Fruit fly (Drosophila melanogaster): ENCODE results near the gene oc.

oc gene

dm6 chrX:8606206-8606605 is 44.3 kb downstream of the oc start, which contains the start of gene Caf1-180 (continued):
- no peak for TF ChIP-seq p53 (GFP tag; optimal IDR thresholded peaks at IDR 0.05)
- no peak for TF ChIP-seq YL-1 (GFP tag; optimal IDR thresholded peaks at IDR 0.05)
- TF ChIP-seq Fer3 (tag; optimal IDR thresholded peaks at IDR 0.05): no peak
- TF ChIP-seq Tbp (GFP tag; optimal IDR thresholded peaks at IDR 0.05): no peak
- TF ChIP-seq knrl (GFP tag; IDR thresholded peaks at IDR 0.05; ENCODE audit: partially characterized antibody): peak; percentile 84
- no peak for TF ChIP-seq BtbVII (GFP tag; optimal IDR thresholded peaks at IDR 0.05)
- TF ChIP-seq Chrac-16 (GFP tag; optimal IDR thresholded peaks at IDR 0.05): no peak
- peak; percentile 67 for TF ChIP-seq trem (tag; optimal IDR thresholded peaks at IDR 0.05)
- no peak for TF ChIP-seq Hsf (GFP tag; optimal IDR thresholded peaks at IDR 0.05)
- TF ChIP-seq schlank (tag; optimal IDR thresholded peaks at IDR 0.05): no peak
- no peak for TF ChIP-seq Eip74EF (GFP tag; optimal IDR thresholded peaks at IDR 0.05)
- no peak for TF ChIP-seq disco-r (GFP tag; optimal IDR thresholded peaks at IDR 0.05)
- peak; percentile 43 for TF ChIP-seq chn (GFP tag; optimal IDR thresholded peaks at IDR 0.05)
- TF ChIP-seq dysf (GFP tag; IDR thresholded peaks at IDR 0.05): peak; percentile 41; the same call in 1 of the 3 replicates
- peak; percentile 6; the same call in 1 of the 2 replicates for TF ChIP-seq CG9215 (GFP tag; IDR thresholded peaks at IDR 0.05)
- TF ChIP-seq HHEX (GFP tag; optimal IDR thresholded peaks at IDR 0.05): no peak
- no peak for TF ChIP-seq CG4404 (GFP tag; IDR thresholded peaks at IDR 0.05)
- no peak for TF ChIP-seq CG4707 (GFP tag; optimal IDR thresholded peaks at IDR 0.05)
- no peak for TF ChIP-seq Blimp-1 (GFP tag; optimal IDR thresholded peaks at IDR 0.05)
- TF ChIP-seq CG32772 (GFP tag; IDR thresholded peaks at IDR 0.05): no peak
- TF ChIP-seq CG6272 (GFP tag; IDR thresholded peaks at IDR 0.05): 0 out of 2 replicates have a peak, but pooled peaks have one; percentile 18
- no peak for TF ChIP-seq Nf-YC (tag; optimal IDR thresholded peaks at IDR 0.05)
- peak; percentile 92 for TF ChIP-seq pros (GFP tag; optimal IDR thresholded peaks at IDR 0.05)
- TF ChIP-seq CG12391 (tag; optimal IDR thresholded peaks at IDR 0.05): no peak
- TF ChIP-seq ap (GFP tag; IDR thresholded peaks at IDR 0.05): no peak
- no peak for TF ChIP-seq toy (GFP tag; IDR thresholded peaks at IDR 0.05)
- TF ChIP-seq D (optimal IDR thresholded peaks at IDR 0.05): no peak
- TF ChIP-seq D (GFP tag; optimal IDR thresholded peaks at IDR 0.05): no peak
- no peak for TF ChIP-seq CG3407 (GFP tag; optimal IDR thresholded peaks at IDR 0.05)
- peak; percentile 71 for TF ChIP-seq CHES-1-like (GFP tag; optimal IDR thresholded peaks at IDR 0.05)
- no peak for TF ChIP-seq lov (optimal IDR thresholded peaks at IDR 0.05)
- no peak for TF ChIP-seq lov (GFP tag; IDR thresholded peaks at IDR 0.05)
- no peak for TF ChIP-seq CG12236 (GFP tag; optimal IDR thresholded peaks at IDR 0.05)
- peak; percentile 83 for TF ChIP-seq CG13287 (GFP tag; IDR thresholded peaks at IDR 0.05; ENCODE audit: partially characterized antibody)
- no peak for TF ChIP-seq CG10147 (GFP tag; optimal IDR thresholded peaks at IDR 0.05)
- no peak for TF ChIP-seq crp (GFP tag; optimal IDR thresholded peaks at IDR 0.05)
- TF ChIP-seq vfl (GFP tag; optimal IDR thresholded peaks at IDR 0.05): no peak
- TF ChIP-seq slbo (GFP tag; IDR thresholded peaks at IDR 0.05): peak; percentile 64
- TF ChIP-seq MTF-1 (GFP tag; optimal IDR thresholded peaks at IDR 0.05; ENCODE audit: borderline replicate concordance): no peak
- TF ChIP-seq Rfx (GFP tag; IDR thresholded peaks at IDR 0.05): peak; percentile 68
- TF ChIP-seq NfI (GFP tag; optimal IDR thresholded peaks at IDR 0.05): peak; percentile 15
- TF ChIP-seq Dfd (GFP tag; optimal IDR thresholded peaks at IDR 0.05): no peak
- TF ChIP-seq en (GFP tag; optimal IDR thresholded peaks at IDR 0.05): no peak
- 0 out of 3 replicates have a peak, but pooled peaks have one; percentile 24 for TF ChIP-seq CG6175 (GFP tag; IDR thresholded peaks at IDR 0.05)
- TF ChIP-seq Fer2 (tag; optimal IDR thresholded peaks at IDR 0.05): no peak
- TF ChIP-seq HLH4C (GFP tag; IDR thresholded peaks at IDR 0.05; ENCODE audit: partially characterized antibody): peak; percentile 76
- peak; percentile 82 for TF ChIP-seq oc (tag; optimal IDR thresholded peaks at IDR 0.05)
- TF ChIP-seq Max (GFP tag; optimal IDR thresholded peaks at IDR 0.05): no peak
- peak; percentile 60 for TF ChIP-seq CG33213 (GFP tag; optimal IDR thresholded peaks at IDR 0.05)
- TF ChIP-seq cas (GFP tag; IDR thresholded peaks at IDR 0.05): no peak
- no peak for TF ChIP-seq CG5245 (GFP tag; optimal IDR thresholded peaks at IDR 0.05)
